Fruit fly (Drosophila melanogaster) whole organism, embryonic: ENCODE measurements around the gene CG15922.

ENCODE experiments used
- Ada2b ChIP-seq: fragments of 200-800 bp; sonication (Bioruptor generic); IDR thresholded peaks from 2 replicates; pipeline ENCODE4 v1.3.6; 2022; ENCODE audit warnings: missing biosample characterization, missing genetic modification characterization
- Atf-2 ChIP-seq: fragments of 200-800 bp; sonication (Bioruptor generic); optimal IDR thresholded peaks from 2 replicates; lab custom pipeline; 2016; ENCODE audit warnings: missing biosample characterization, missing genetic modification characterization
- Awh ChIP-seq: fragments of 200-800 bp; sonication (Bioruptor generic); IDR thresholded peaks from 2 replicates; pipeline ENCODE4, ENCODE4 v1.3.6; 2022; ENCODE audit warnings: missing biosample characterization, missing genetic modification characterization
- CG11504 ChIP-seq: fragments of 200-800 bp; sonication (Bioruptor generic); optimal IDR thresholded peaks from 3 replicates; lab custom pipeline; 2019; ENCODE audit warnings: missing biosample characterization, mild to moderate bottlenecking, missing genetic modification characterization, moderate library complexity
- CG11696 ChIP-seq: fragments of 200-800 bp; sonication (Bioruptor generic); IDR thresholded peaks from 2 replicates; pipeline ENCODE4 v1.3.6; 2022; ENCODE audit warnings: missing biosample characterization, missing genetic modification characterization
- CG11723 ChIP-seq: fragments of 200-800 bp; sonication (Bioruptor generic); optimal IDR thresholded peaks from 2 replicates; lab custom pipeline; 2017; ENCODE audit warnings: missing biosample characterization, mild to moderate bottlenecking, missing genetic modification characterization
- CG12299 ChIP-seq: fragments of 200-800 bp; sonication (Bioruptor generic); optimal IDR thresholded peaks from 2 replicates; lab custom pipeline; 2018; ENCODE audit warnings: missing biosample characterization, mild to moderate bottlenecking, missing genetic modification characterization
- CG13123 ChIP-seq: fragments of 200-800 bp; sonication (Bioruptor generic); optimal IDR thresholded peaks from 2 replicates; lab custom pipeline; 2016; ENCODE audit warnings: missing biosample characterization, missing genetic modification characterization
- CG13296 ChIP-seq: fragments of 200-800 bp; sonication (Bioruptor generic); optimal IDR thresholded peaks from 3 replicates; lab custom pipeline; 2018; ENCODE audit warnings: missing biosample characterization, mild to moderate bottlenecking, missing genetic modification characterization
- CG15269 ChIP-seq: fragments of 200-800 bp; sonication (Bioruptor generic); optimal IDR thresholded peaks from 2 replicates; lab custom pipeline; 2018; ENCODE audit warnings: missing biosample characterization, mild to moderate bottlenecking, missing genetic modification characterization, moderate library complexity
- CG1602 ChIP-seq: fragments of 200-800 bp; sonication (Bioruptor generic); optimal IDR thresholded peaks from 3 replicates; lab custom pipeline; 2016; ENCODE audit warnings: missing biosample characterization, missing genetic modification characterization
- CG16779 ChIP-seq: fragments of 200-800 bp; sonication (Bioruptor generic); IDR thresholded peaks from 2 replicates; pipeline ENCODE4 v1.3.6; 2022; ENCODE audit warnings: missing biosample characterization, missing genetic modification characterization
- CG1832 ChIP-seq: fragments of 200-800 bp; sonication (Bioruptor generic); optimal IDR thresholded peaks from 2 replicates; lab custom pipeline; 2017; ENCODE audit warnings: missing biosample characterization, mild to moderate bottlenecking, missing genetic modification characterization, inconsistent platforms
- CG32767 ChIP-seq: fragments of 200-800 bp; sonication (Bioruptor generic); IDR thresholded peaks from 2 replicates; pipeline ENCODE4 v1.3.6; 2022; ENCODE audit warnings: missing biosample characterization, missing genetic modification characterization
- CG34422 ChIP-seq: fragments of 200-800 bp; sonication (Bioruptor generic); IDR thresholded peaks from 3 replicates; pipeline ENCODE4 v1.3.6; 2022; ENCODE audit warnings: missing biosample characterization, missing genetic modification characterization
- CG43689 ChIP-seq: fragments of 200-800 bp; sonication (Bioruptor generic); IDR thresholded peaks from 2 replicates; pipeline ENCODE4 v1.3.6; 2022; ENCODE audit warnings: missing biosample characterization, missing genetic modification characterization
- CG5180 ChIP-seq: fragments of 200-800 bp; sonication (Bioruptor generic); optimal IDR thresholded peaks from 3 replicates; lab custom pipeline; 2017; ENCODE audit warnings: missing biosample characterization, missing genetic modification characterization, mild to moderate bottlenecking, moderate library complexity, missing genetic modification reagents
- CG5245 ChIP-seq: fragments of 200-800 bp; sonication (Bioruptor generic); optimal IDR thresholded peaks from 3 replicates; lab custom pipeline; 2016; ENCODE audit warnings: missing biosample characterization, missing genetic modification characterization
- CG5953 ChIP-seq: fragments of 200-800 bp; sonication (Bioruptor generic); IDR thresholded peaks from 2 replicates; pipeline ENCODE4 v1.3.6; 2022; ENCODE audit warnings: missing biosample characterization, missing genetic modification characterization
- CG7786 ChIP-seq: fragments of 200-800 bp; sonication (Bioruptor generic); optimal IDR thresholded peaks from 2 replicates; lab custom pipeline; 2016; ENCODE audit warnings: missing biosample characterization, missing genetic modification characterization
- CG7963 ChIP-seq: fragments of 200-800 bp; sonication (Bioruptor generic); IDR thresholded peaks from 3 replicates; pipeline ENCODE4 v1.3.6; 2022; ENCODE audit warnings: missing biosample characterization, missing genetic modification characterization; ENCODE audit not compliant: partially characterized antibody
- CG8388 ChIP-seq: fragments of 200-800 bp; sonication (Bioruptor generic); optimal IDR thresholded peaks from 2 replicates; lab custom pipeline; 2019; ENCODE audit warnings: missing biosample characterization, mild to moderate bottlenecking, missing genetic modification characterization, moderate library complexity
- CG9876 ChIP-seq: fragments of 200-800 bp; sonication (Bioruptor generic); optimal IDR thresholded peaks from 2 replicates; lab custom pipeline; 2016; ENCODE audit warnings: missing biosample characterization, missing genetic modification characterization
- CrebB ChIP-seq: fragments of 200-800 bp; sonication (Bioruptor generic); optimal IDR thresholded peaks from 3 replicates; lab custom pipeline; 2018; ENCODE audit warnings: missing biosample characterization, mild to moderate bottlenecking, missing genetic modification characterization
- Dip2 ChIP-seq: fragments of 200-800 bp; sonication (Bioruptor generic); IDR thresholded peaks from 2 replicates; pipeline ENCODE4 v1.3.6; 2022; ENCODE audit warnings: missing biosample characterization, missing genetic modification characterization
- Elba2 ChIP-seq: fragments of 200-800 bp; sonication (Bioruptor generic); optimal IDR thresholded peaks from 3 replicates; lab custom pipeline; 2016; ENCODE audit warnings: missing biosample characterization, missing genetic modification characterization
- HLH3B ChIP-seq: fragments of 200-800 bp; sonication (Bioruptor generic); IDR thresholded peaks from 2 replicates; pipeline ENCODE4 v1.3.6; 2022; ENCODE audit warnings: missing biosample characterization, missing genetic modification characterization
- Mad ChIP-seq: fragments of 200-800 bp; sonication (Bioruptor generic); optimal IDR thresholded peaks from 2 replicates; lab custom pipeline; 2016; ENCODE audit warnings: missing biosample characterization, missing genetic modification characterization
- NK7.1 ChIP-seq: fragments of 200-800 bp; sonication (Bioruptor generic); optimal IDR thresholded peaks from 3 replicates; lab custom pipeline; 2016; ENCODE audit warnings: missing biosample characterization, missing genetic modification characterization
- Oli ChIP-seq: fragments of 200-800 bp; sonication (Bioruptor generic); optimal IDR thresholded peaks from 2 replicates; lab custom pipeline; 2018; ENCODE audit warnings: missing biosample characterization, mild to moderate bottlenecking, missing genetic modification characterization, moderate library complexity
- Sox102F ChIP-seq: fragments of 200-800 bp; sonication (Bioruptor generic); optimal IDR thresholded peaks from 2 replicates; lab custom pipeline; 2018; ENCODE audit warnings: missing biosample characterization, mild to moderate bottlenecking, missing genetic modification characterization, moderate library complexity
- Ssrp ChIP-seq: fragments of 200-800 bp; sonication (Bioruptor generic); optimal IDR thresholded peaks from 2 replicates; lab custom pipeline; 2018; ENCODE audit warnings: missing biosample characterization, mild to moderate bottlenecking, missing genetic modification characterization, moderate library complexity
- az2 ChIP-seq: fragments of 200-800 bp; sonication (Bioruptor generic); optimal IDR thresholded peaks from 3 replicates; lab custom pipeline; 2016; ENCODE audit warnings: missing biosample characterization, missing genetic modification characterization
- bsh ChIP-seq, 2 experiments: fragments of 200-800 bp; sonication (Bioruptor generic); optimal IDR thresholded peaks; 2 replicates each; lab custom pipeline; 2017 to 2018; ENCODE audit warnings: mild to moderate bottlenecking in 2 of 2, missing biosample characterization in 2 of 2, missing genetic modification characterization in 2 of 2, moderate library complexity in 1 of 2
- caup ChIP-seq: fragments of 200-800 bp; sonication (Bioruptor generic); optimal IDR thresholded peaks from 3 replicates; lab custom pipeline; 2017; ENCODE audit warnings: missing biosample characterization, mild to moderate bottlenecking, missing genetic modification characterization, moderate library complexity; ENCODE audit not compliant: severe bottlenecking
- cg ChIP-seq: fragments of 200-800 bp; sonication (Bioruptor generic); optimal IDR thresholded peaks from 3 replicates; lab custom pipeline; 2019; ENCODE audit warnings: missing biosample characterization, mild to moderate bottlenecking, missing genetic modification characterization, moderate library complexity
- cwo ChIP-seq: fragments of 200-800 bp; sonication (Bioruptor generic); optimal IDR thresholded peaks from 3 replicates; lab custom pipeline; 2017; ENCODE audit warnings: missing biosample characterization, missing genetic modification characterization, mild to moderate bottlenecking, moderate library complexity, missing genetic modification reagents
- eve ChIP-seq, 2 experiments: fragments of >200 bp; optimal IDR thresholded peaks; 2 replicates each; lab custom pipeline; 2017; ENCODE audit warnings: missing biosample characterization in 2 of 2, missing genetic modification characterization in 2 of 2
- ewg ChIP-seq: fragments of 200-800 bp; sonication (Bioruptor generic); optimal IDR thresholded peaks from 3 replicates; lab custom pipeline; 2017; ENCODE audit warnings: mild to moderate bottlenecking, missing biosample characterization, missing genetic modification reagents, missing genetic modification characterization
- fd102C ChIP-seq: fragments of 200-800 bp; sonication (Bioruptor generic); optimal IDR thresholded peaks from 2 replicates; lab custom pipeline; 2018; ENCODE audit warnings: missing biosample characterization, mild to moderate bottlenecking, missing genetic modification characterization, moderate library complexity
- fu2 ChIP-seq: fragments of 200-800 bp; sonication (Bioruptor generic); optimal IDR thresholded peaks from 2 replicates; lab custom pipeline; 2016; ENCODE audit warnings: missing biosample characterization, missing genetic modification characterization
- lbe ChIP-seq: fragments of 200-800 bp; sonication (Bioruptor generic); optimal IDR thresholded peaks from 2 replicates; lab custom pipeline; 2016; ENCODE audit warnings: missing biosample characterization, mild to moderate bottlenecking, missing genetic modification characterization
- p53 ChIP-seq: fragments of 200-800 bp; sonication (Bioruptor generic); optimal IDR thresholded peaks from 2 replicates; lab custom pipeline; 2016; ENCODE audit warnings: missing biosample characterization, missing genetic modification characterization
- peb ChIP-seq: fragments of 200-800 bp; sonication (Bioruptor generic); IDR thresholded peaks from 2 replicates; pipeline ENCODE4 v1.3.6; 2022; ENCODE audit warnings: missing biosample characterization, missing genetic modification characterization
- pita ChIP-seq: fragments of 200-800 bp; sonication (Bioruptor generic); optimal IDR thresholded peaks from 2 replicates; lab custom pipeline; 2017; ENCODE audit warnings: missing biosample characterization, mild to moderate bottlenecking, missing genetic modification characterization
- pum ChIP-seq: fragments of 200-800 bp; sonication (Bioruptor generic); optimal IDR thresholded peaks from 2 replicates; lab custom pipeline; 2016; ENCODE audit warnings: missing biosample characterization, missing genetic modification characterization
- slou ChIP-seq: fragments of 200-800 bp; sonication (Bioruptor generic); optimal IDR thresholded peaks from 3 replicates; lab custom pipeline; 2016; ENCODE audit warnings: missing biosample characterization, missing genetic modification characterization
- trem ChIP-seq: fragments of 200-800 bp; optimal IDR thresholded peaks from 3 replicates; lab custom pipeline; 2019; ENCODE audit warnings: missing biosample characterization, mild to moderate bottlenecking, missing genetic modification characterization, moderate library complexity
- unpg ChIP-seq: fragments of 200-800 bp; sonication (Bioruptor generic); optimal IDR thresholded peaks from 3 replicates; lab custom pipeline; 2018; ENCODE audit warnings: missing biosample characterization, mild to moderate bottlenecking, missing genetic modification characterization, moderate library complexity
- wor ChIP-seq: fragments of 200-800 bp; sonication (Bioruptor generic); IDR thresholded peaks from 2 replicates; pipeline ENCODE4 v1.3.6; 2022; ENCODE audit warnings: missing biosample characterization, missing genetic modification characterization

The CG15922 gene

DNA sequence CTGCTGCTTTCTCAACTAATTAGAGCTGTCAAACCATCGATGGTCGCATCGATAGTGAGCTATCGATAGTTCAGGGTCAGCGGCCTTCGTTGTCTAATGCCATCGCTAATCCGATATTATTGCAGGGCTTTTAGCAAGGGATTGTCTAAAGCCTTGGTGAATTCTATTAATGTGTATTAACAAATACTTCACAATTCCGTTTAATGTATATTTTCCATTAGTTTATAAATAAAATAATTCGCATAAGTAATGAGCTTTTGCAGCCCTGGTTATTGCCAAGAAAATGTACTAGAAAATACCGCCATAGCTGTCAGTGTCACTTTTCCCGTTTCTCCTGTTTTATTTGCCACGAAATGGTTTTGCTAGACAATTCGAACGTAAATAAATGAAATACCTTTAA lies 19.7 kb upstream of the CG15922 start, which contains the start of the genes EloB and Srp14 (continued):
- TF ChIP-seq CG5180 (no peak), CG34422 (GFP tag; lab: Robert Waterston, UW) (peak; percentile 86), bsh (GFP tag; optimal IDR thresholded peaks at IDR 0.05; lab: Kevin White, UChicago) (peak in 1 of 2 experiments; percentile 82), caup (peak; percentile 75), Dip2 (GFP tag; lab: Robert Waterston, UW) (no peak), CG7786 (GFP tag; lab: Kevin White, UChicago) (peak; percentile 82), Ada2b (GFP tag; lab: Robert Waterston, UW) (peak; percentile 72), CG9876 (GFP tag; lab: Kevin White, UChicago) (peak; percentile 49), CG7963 (GFP tag; lab: Robert Waterston, UW) (peak; percentile 95), CG11723 (peak; percentile 64), az2 (GFP tag; lab: Kevin White, UChicago) (peak; percentile 78), peb (no peak), Awh (GFP tag; lab: Robert Waterston, UW) (peak; percentile 43; the same call in 1 of the 2 replicates), Oli (tag; lab: Kevin White, UChicago) (peak; percentile 64), Sox102F (GFP tag; lab: Kevin White, UChicago) (no peak), Mad (GFP tag; lab: Kevin White, UChicago) (peak; percentile 88), HLH3B (GFP tag; lab: Robert Waterston, UW) (peak; percentile 63), CG8388 (GFP tag; lab: Kevin White, UChicago) (peak; percentile 77), ewg (no peak), CG1602 (GFP tag; lab: Kevin White, UChicago) (peak; percentile 79), pum (GFP tag; lab: Kevin White, UChicago) (peak; percentile 76), CG13296 (GFP tag; lab: Kevin White, UChicago) (peak; percentile 81), trem (tag; lab: Kevin White, UChicago) (peak; percentile 93), NK7.1 (GFP tag; lab: Kevin White, UChicago) (peak; percentile 24), fu2 (GFP tag; lab: Kevin White, UChicago) (peak; percentile 73), cwo (GFP tag; lab: Kevin White, UChicago) (peak; percentile 52), CG15269 (tag; lab: Kevin White, UChicago) (no peak), CG13123 (peak; percentile 59), CG11504 (tag; lab: Kevin White, UChicago) (no peak), pita (GFP tag; lab: Kevin White, UChicago) (no peak), CG5953 (GFP tag; lab: Robert Waterston, UW) (0 out of 2 replicates have a peak, but pooled peaks have one; percentile 20), eve (GFP tag; optimal IDR thresholded peaks at IDR 0.05; lab: Kevin White, UChicago) (no peak), CG43689 (GFP tag; lab: Robert Waterston, UW) (peak; percentile 53; the same call in 1 of the 2 replicates), fd102C (GFP tag; lab: Kevin White, UChicago) (no peak), Ssrp (tag; lab: Kevin White, UChicago) (peak; percentile 73), cg (GFP tag; lab: Kevin White, UChicago) (no peak), CrebB (tag; lab: Kevin White, UChicago) (peak; percentile 59), CG5245 (GFP tag; lab: Kevin White, UChicago) (peak; percentile 65), wor (GFP tag; lab: Robert Waterston, UW) (0 out of 2 replicates have a peak, but pooled peaks have one; percentile 33), lbe (GFP tag; lab: Kevin White, UChicago) (peak; percentile 85), CG16779 (0 out of 2 replicates have a peak, but pooled peaks have one; percentile 6), CG1832 (GFP tag; lab: Kevin White, UChicago) (no peak), Elba2 (GFP tag; lab: Kevin White, UChicago) (peak; percentile 71), Atf-2 (GFP tag; lab: Kevin White, UChicago) (peak; percentile 47), CG11696 (GFP tag; lab: Robert Waterston, UW) (no peak), CG32767 (GFP tag; lab: Robert Waterston, UW) (peak; percentile 70; the same call in 1 of the 2 replicates), CG12299 (tag; lab: Kevin White, UChicago) (peak; percentile 81), unpg (peak; percentile 85), p53 (GFP tag; lab: Kevin White, UChicago) (peak; percentile 56), slou (GFP tag; lab: Kevin White, UChicago) (peak; percentile 73)
